Fruit fly (Drosophila melanogaster) whole organism: ENCODE data around the gene Naglu.

Experiments
- CG8478 ChIP-seq: fragments of >200 bp; optimal IDR thresholded peaks from 2 replicates; lab custom pipeline; 2018; ENCODE audit warnings: inconsistent platforms
- Dll ChIP-seq: fragments of >200 bp; optimal IDR thresholded peaks from 2 replicates; lab custom pipeline; 2017
- pan ChIP-seq: fragments of >200 bp; optimal IDR thresholded peaks from 2 replicates; lab custom pipeline; 2017
- psq ChIP-seq: fragments of >200 bp; optimal IDR thresholded peaks from 2 replicates; lab custom pipeline; 2017

DNA sequence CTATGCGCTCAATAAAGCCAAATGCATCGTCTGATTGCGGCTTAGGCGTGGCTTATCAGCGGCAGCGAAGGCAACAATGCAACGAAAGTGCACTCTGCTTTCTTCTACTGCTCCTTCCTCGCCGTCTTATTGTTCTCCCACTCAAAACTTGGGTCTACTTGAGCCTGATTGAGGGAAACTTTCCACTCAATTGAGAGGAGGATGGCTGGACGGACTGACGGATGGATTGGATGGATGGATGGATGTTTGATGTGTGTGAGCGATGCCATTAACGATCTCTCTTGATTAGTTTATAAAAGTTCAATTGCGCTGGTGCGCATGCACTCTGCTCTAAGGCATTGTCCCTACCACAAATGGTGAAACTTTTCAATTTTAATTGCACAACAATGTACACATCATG is 11.4 kb upstream of the Naglu start:
- TF ChIP-seq CG8478 (lab: Kevin White, UChicago), result no peak
- TF ChIP-seq psq (lab: Kevin White, UChicago), result no peak
- TF ChIP-seq pan (lab: Kevin White, UChicago), result no peak
- no peak for TF ChIP-seq Dll (lab: Kevin White, UChicago)
